Fruit fly (Drosophila melanogaster) whole organism: ENCODE measurements around the gene CG15812.

Source experiments
- Dll ChIP-seq: fragments of >200 bp; optimal IDR thresholded peaks from 2 replicates; lab custom pipeline; 2017
- EcR ChIP-seq, 2 experiments: fragments of >200 bp; optimal IDR thresholded peaks; 2 replicates each; lab custom pipeline; 2017; ENCODE audit warnings: missing biosample characterization in 2 of 2, missing genetic modification characterization in 2 of 2, missing genetic modification reagents in 2 of 2
- psq ChIP-seq: fragments of >200 bp; optimal IDR thresholded peaks from 2 replicates; lab custom pipeline; 2017
- usp ChIP-seq: fragments of >200 bp; optimal IDR thresholded peaks from 2 replicates; lab custom pipeline; 2017; ENCODE audit warnings: missing biosample characterization, missing genetic modification characterization, mixed read lengths

dm6 chr3L:3177872-3178271, 18.1 kb downstream of the CG15812 start:
- no peak for TF ChIP-seq usp
- TF ChIP-seq psq (lab: Kevin White, UChicago): no peak
- TF ChIP-seq EcR (GFP tag; optimal IDR thresholded peaks at IDR 0.05; lab: Kevin White, UChicago): no peak
- TF ChIP-seq Dll: no peak
